Worm (Caenorhabditis elegans) whole organism, young adult: ENCODE results near the gene B0198.2.
A peak's percentile ranks its signal among the peaks of the same experiment; 100 is the strongest.

Experiments used
- B0336.3 ChIP-seq: fragments of 200-800 bp; sonication (Bioruptor generic); IDR thresholded peaks from 2 replicates; pipeline ENCODE4 v1.3.6; 2022; ENCODE audit warnings: missing genetic modification characterization, missing compliant biosample characterization
- D2030.7 ChIP-seq: fragments of 200-800 bp; sonication (Bioruptor generic); IDR thresholded peaks from 2 replicates; pipeline ENCODE4 v1.3.6; 2022; ENCODE audit warnings: missing genetic modification reagents, missing genetic modification characterization, missing compliant biosample characterization
- F52B5.7 ChIP-seq: sonication (generic microtip); optimal IDR thresholded peaks from 2 replicates; lab custom pipeline; 2016; ENCODE audit warnings: mild to moderate bottlenecking, missing genetic modification characterization, missing compliant biosample characterization
- F55B11.4 ChIP-seq: sonication (generic microtip); optimal IDR thresholded peaks from 2 replicates; lab custom pipeline; 2016; ENCODE audit warnings: missing compliant biosample characterization, missing genetic modification characterization, borderline replicate concordance; ENCODE audit not compliant: insufficient read depth
- F57A8.1 ChIP-seq: fragments of 200-800 bp; sonication (Bioruptor generic); optimal IDR thresholded peaks from 2 replicates; lab custom pipeline; 2018; ENCODE audit warnings: mild to moderate bottlenecking, missing genetic modification characterization, moderate library complexity, missing compliant biosample characterization
- F57C9.4 ChIP-seq: sonication (generic microtip); optimal IDR thresholded peaks from 2 replicates; lab custom pipeline; 2017; ENCODE audit warnings: mild to moderate bottlenecking, missing genetic modification characterization, missing compliant biosample characterization
- K11D2.4 ChIP-seq: fragments of 200-800 bp; sonication (Bioruptor generic); IDR thresholded peaks from 2 replicates; pipeline ENCODE4 v1.3.6; 2022; ENCODE audit warnings: missing genetic modification reagents, missing genetic modification characterization, missing compliant biosample characterization
- T26A5.8 ChIP-seq: sonication (generic microtip); optimal IDR thresholded peaks from 2 replicates; lab custom pipeline; 2016; ENCODE audit warnings: missing genetic modification characterization, missing compliant biosample characterization
- Y53G8AR.9 ChIP-seq: fragments of 200-800 bp; sonication (Bioruptor generic); conservative IDR thresholded peaks from 2 replicates; pipeline ENCODE4 v1.3.6; 2022; ENCODE audit warnings: missing genetic modification reagents, missing genetic modification characterization, missing compliant biosample characterization
- Y56A3A.18 ChIP-seq: fragments of 200-800 bp; sonication (Bioruptor generic); IDR thresholded peaks from 2 replicates; pipeline ENCODE4 v1.3.6; 2022; ENCODE audit warnings: missing genetic modification reagents, missing genetic modification characterization, missing compliant biosample characterization
- Y79H2A.3 ChIP-seq: fragments of 200-800 bp; sonication (Bioruptor generic); conservative IDR thresholded peaks from 2 replicates; pipeline ENCODE4 v1.3.6; 2022; ENCODE audit warnings: missing genetic modification reagents, missing genetic modification characterization, missing compliant biosample characterization
- ama-1 ChIP-seq, 3 experiments: fragments of 150-350 bp in 1 of 3; sonication (generic microtip) in 2 of 3; optimal IDR thresholded peaks; 2 replicates each; lab custom pipeline; 2014 to 2018; ENCODE audit warnings: missing biosample characterization in 2 of 3, missing genetic modification characterization in 2 of 3, missing genetic modification reagents in 2 of 3
- aptf-2 ChIP-seq: fragments of 200-800 bp; sonication (Bioruptor generic); conservative IDR thresholded peaks from 2 replicates; pipeline ENCODE4 v1.3.6; 2022; ENCODE audit warnings: missing genetic modification reagents, missing genetic modification characterization, missing compliant biosample characterization
- aptf-3 ChIP-seq: fragments of 200-800 bp; sonication (Bioruptor generic); IDR thresholded peaks from 2 replicates; pipeline ENCODE4 v1.3.6; 2022; ENCODE audit warnings: missing genetic modification characterization, missing compliant biosample characterization
- atf-7 ChIP-seq: sonication (generic microtip); optimal IDR thresholded peaks from 2 replicates; lab custom pipeline; 2017; ENCODE audit warnings: mild to moderate bottlenecking, missing genetic modification characterization, missing compliant biosample characterization
- attf-3 ChIP-seq: fragments of 200-800 bp; sonication (Bioruptor generic); conservative IDR thresholded peaks from 2 replicates; pipeline ENCODE4 v1.3.6; 2022; ENCODE audit warnings: missing genetic modification reagents, missing genetic modification characterization, missing compliant biosample characterization
- bed-2 ChIP-seq: fragments of 200-800 bp; sonication (Bioruptor generic); IDR thresholded peaks from 2 replicates; pipeline ENCODE4 v1.3.6; 2022; ENCODE audit warnings: missing genetic modification reagents, missing genetic modification characterization, missing compliant biosample characterization
- ceh-79 ChIP-seq: sonication (generic microtip); optimal IDR thresholded peaks from 2 replicates; lab custom pipeline; 2017; ENCODE audit warnings: mild to moderate bottlenecking, missing genetic modification characterization, missing compliant biosample characterization
- hmg-1.2 ChIP-seq: fragments of 200-800 bp; sonication (Bioruptor generic); IDR thresholded peaks from 2 replicates; pipeline ENCODE4 v1.3.6; 2022; ENCODE audit warnings: missing genetic modification reagents, missing genetic modification characterization, missing compliant biosample characterization
- let-607 ChIP-seq, 2 experiments: fragments of 200-800 bp in 1 of 2; sonication (Bioruptor generic) in 1 of 2; sonication (generic microtip) in 1 of 2; optimal IDR thresholded peaks; 2 replicates each; lab custom pipeline; 2016 to 2018; ENCODE audit warnings: mild to moderate bottlenecking in 2 of 2, missing compliant biosample characterization in 2 of 2, missing genetic modification characterization in 2 of 2, moderate library complexity in 2 of 2, missing genotype in 1 of 2
- lin-26 ChIP-seq: fragments of 200-800 bp; sonication (Bioruptor generic); IDR thresholded peaks from 2 replicates; pipeline ENCODE4 v1.3.6; 2022; ENCODE audit warnings: missing genetic modification reagents, missing genetic modification characterization, missing compliant biosample characterization
- lin-40 ChIP-seq: sonication (generic microtip); optimal IDR thresholded peaks from 2 replicates; lab custom pipeline; 2016; ENCODE audit warnings: missing genetic modification characterization, mild to moderate bottlenecking, missing compliant biosample characterization, missing genotype, missing genetic modification reagents
- lin-54 ChIP-seq: fragments of 200-800 bp; sonication (Bioruptor generic); optimal IDR thresholded peaks from 2 replicates; lab custom pipeline; 2018; ENCODE audit warnings: mild to moderate bottlenecking, missing genetic modification characterization, missing compliant biosample characterization
- lir-1 ChIP-seq: fragments of 200-800 bp; sonication (Bioruptor generic); conservative IDR thresholded peaks from 2 replicates; pipeline ENCODE4 v1.3.6; 2022; ENCODE audit warnings: missing genetic modification reagents, missing genetic modification characterization, missing compliant biosample characterization
- lsl-1 ChIP-seq: fragments of 200-800 bp; sonication (Bioruptor generic); optimal IDR thresholded peaks from 2 replicates; lab custom pipeline; 2018; ENCODE audit warnings: mild to moderate bottlenecking, missing genetic modification characterization, moderate library complexity, missing compliant biosample characterization
- lsy-27 ChIP-seq: sonication (generic microtip); optimal IDR thresholded peaks from 2 replicates; lab custom pipeline; 2017; ENCODE audit warnings: missing genetic modification characterization, mild to moderate bottlenecking, missing compliant biosample characterization, antibody characterized with exemption, missing genotype, borderline replicate concordance; ENCODE audit not compliant: insufficient read depth
- mcd-1 ChIP-seq: fragments of 200-800 bp; sonication (Bioruptor generic); IDR thresholded peaks from 2 replicates; pipeline ENCODE4 v1.3.6; 2022; ENCODE audit warnings: missing genetic modification reagents, missing genetic modification characterization, missing compliant biosample characterization
- mes-4 ChIP-seq: sonication (generic microtip); optimal IDR thresholded peaks from 2 replicates; lab custom pipeline; 2016; ENCODE audit warnings: missing genotype, missing genetic modification characterization, missing compliant biosample characterization
- nfya-2 ChIP-seq: fragments of 200-800 bp; sonication (Bioruptor generic); IDR thresholded peaks from 2 replicates; pipeline ENCODE4 v1.3.6; 2022; ENCODE audit warnings: missing genetic modification reagents, missing genetic modification characterization, missing compliant biosample characterization
- nhr-120 ChIP-seq: fragments of 200-800 bp; sonication (Bioruptor generic); IDR thresholded peaks from 2 replicates; pipeline ENCODE4 v1.3.6; 2022; ENCODE audit warnings: missing genetic modification characterization, missing compliant biosample characterization
- nhr-179 ChIP-seq: sonication (generic microtip); optimal IDR thresholded peaks from 2 replicates; lab custom pipeline; 2016; ENCODE audit warnings: mild to moderate bottlenecking, missing genetic modification characterization, missing compliant biosample characterization
- pbrm-1 ChIP-seq: fragments of 200-800 bp; sonication (Bioruptor generic); IDR thresholded peaks from 2 replicates; pipeline ENCODE4 v1.3.6; 2022; ENCODE audit warnings: missing genetic modification reagents, missing genetic modification characterization, missing compliant biosample characterization
- repo-1 ChIP-seq: sonication (generic microtip); optimal IDR thresholded peaks from 2 replicates; lab custom pipeline; 2017; ENCODE audit warnings: mild to moderate bottlenecking, missing genetic modification characterization, missing compliant biosample characterization
- rpc-1 ChIP-seq, 2 experiments: fragments of 150-350 bp in 1 of 2; sonication (generic microtip) in 1 of 2; optimal IDR thresholded peaks; 2 replicates each; lab custom pipeline; 2014 to 2018; ENCODE audit warnings: missing biosample characterization in 1 of 2, missing genetic modification characterization in 1 of 2, missing genetic modification reagents in 1 of 2, missing genotype in 1 of 2
- sdz-38 ChIP-seq: sonication (generic microtip); optimal IDR thresholded peaks from 2 replicates; lab custom pipeline; 2016; ENCODE audit warnings: missing genotype, missing genetic modification characterization, missing compliant biosample characterization
- sea-2 ChIP-seq: fragments of 200-800 bp; sonication (Bioruptor generic); IDR thresholded peaks from 2 replicates; pipeline ENCODE4 v1.3.6; 2022; ENCODE audit warnings: missing genetic modification characterization, missing compliant biosample characterization
- tbx-9 ChIP-seq: sonication (generic microtip); optimal IDR thresholded peaks from 2 replicates; lab custom pipeline; 2016; ENCODE audit warnings: borderline replicate concordance, missing genetic modification characterization, inconsistent platforms, missing compliant biosample characterization
- tlf-1 ChIP-seq: fragments of 200-800 bp; sonication (Bioruptor generic); optimal IDR thresholded peaks from 2 replicates; lab custom pipeline; 2018; ENCODE audit warnings: mild to moderate bottlenecking, missing genetic modification characterization, missing compliant biosample characterization
- unc-62 ChIP-seq: fragments of 150-350 bp; optimal IDR thresholded peaks from 2 replicates; lab custom pipeline; 2014; ENCODE audit warnings: missing biosample characterization, missing genetic modification reagents, missing genetic modification characterization
- zim-3 ChIP-seq: sonication (generic microtip); optimal IDR thresholded peaks from 2 replicates; lab custom pipeline; 2017; ENCODE audit warnings: mild to moderate bottlenecking, missing genetic modification characterization, moderate library complexity, missing compliant biosample characterization
- ztf-22 ChIP-seq: fragments of 200-800 bp; sonication (Bioruptor generic); optimal IDR thresholded peaks from 2 replicates; lab custom pipeline; 2018; ENCODE audit warnings: mild to moderate bottlenecking, missing genetic modification characterization, moderate library complexity, missing compliant biosample characterization
- ztf-25 ChIP-seq: fragments of 200-800 bp; sonication (Bioruptor generic); IDR thresholded peaks from 2 replicates; pipeline ENCODE4 v1.3.6; 2022; ENCODE audit warnings: missing genetic modification reagents, missing genetic modification characterization, missing compliant biosample characterization
- ztf-26 ChIP-seq: sonication (generic microtip); optimal IDR thresholded peaks from 2 replicates; lab custom pipeline; 2017; ENCODE audit warnings: missing genetic modification characterization, missing compliant biosample characterization
- ztf-3 ChIP-seq: fragments of 200-800 bp; sonication (Bioruptor generic); optimal IDR thresholded peaks from 2 replicates; lab custom pipeline; 2018; ENCODE audit warnings: mild to moderate bottlenecking, missing genetic modification characterization, missing compliant biosample characterization

Gene B0198.2

ce11 chrX:12017908-12018479, 7.5 kb upstream of the B0198.2 start, which contains the start of the genes nmat-1 and ucr-2.1 (continued):
- no peak for TF ChIP-seq nfya-2
- no peak for TF ChIP-seq ztf-25 (GFP tag; lab: Robert Waterston, UW)
- TF ChIP-seq mes-4 (tag; lab: Kevin White, UChicago) = no peak
- TF ChIP-seq hmg-1.2 = 0 out of 2 replicates have a peak, but pooled peaks have one; percentile 24
- no peak for TF ChIP-seq T26A5.8
- TF ChIP-seq pbrm-1 (GFP tag; lab: Robert Waterston, UW) = no peak
- no peak for TF ChIP-seq sea-2 (GFP tag; lab: Robert Waterston, UW)
- no peak for TF ChIP-seq ztf-3 (GFP tag; lab: Kevin White, UChicago)
- peak; percentile 48 for TF ChIP-seq ztf-26 (tag; lab: Kevin White, UChicago)
- no peak for TF ChIP-seq lin-26 (GFP tag; lab: Robert Waterston, UW)
- TF ChIP-seq lsy-27 = no peak
- no peak for TF ChIP-seq lir-1 (GFP tag; lab: Robert Waterston, UW)
- no peak for TF ChIP-seq Y53G8AR.9
- no peak for TF ChIP-seq tbx-9
- TF ChIP-seq attf-3 (GFP tag; lab: Robert Waterston, UW) = no peak
- no peak for TF ChIP-seq D2030.7 (GFP tag; lab: Robert Waterston, UW)
- TF ChIP-seq tlf-1 = peak; percentile 16
- no peak for TF ChIP-seq ama-1 (optimal IDR thresholded peaks at IDR 0.05; lab: Kevin White, UChicago)
- no peak for TF ChIP-seq ama-1 (GFP tag; optimal IDR thresholded peaks at IDR 0.05; lab: Kevin White, UChicago)
- no peak for TF ChIP-seq ceh-79
- peak; percentile 98 for TF ChIP-seq mcd-1
- TF ChIP-seq zim-3 (tag; lab: Kevin White, UChicago) = no peak
- no peak for TF ChIP-seq F57A8.1
- TF ChIP-seq bed-2 (GFP tag; lab: Robert Waterston, UW) = no peak
- TF ChIP-seq B0336.3 (GFP tag; lab: Robert Waterston, UW) = peak; percentile 56; the same call in 1 of the 2 replicates
- no peak for TF ChIP-seq atf-7 (tag; lab: Kevin White, UChicago)
- no peak for TF ChIP-seq ztf-22 (GFP tag; lab: Kevin White, UChicago)
- no peak for TF ChIP-seq K11D2.4 (GFP tag; lab: Robert Waterston, UW)
- no peak for TF ChIP-seq aptf-2 (GFP tag; lab: Robert Waterston, UW)
- no peak for TF ChIP-seq lin-54 (GFP tag; lab: Kevin White, UChicago)
- TF ChIP-seq Y56A3A.18 (GFP tag; lab: Robert Waterston, UW) = 0 out of 2 replicates have a peak, but pooled peaks have one; percentile 53
- no peak for TF ChIP-seq aptf-3 (GFP tag; lab: Robert Waterston, UW)
- no peak for TF ChIP-seq rpc-1 (optimal IDR thresholded peaks at IDR 0.05; lab: Kevin White, UChicago)
- TF ChIP-seq rpc-1 (tag; optimal IDR thresholded peaks at IDR 0.05; lab: Kevin White, UChicago) = no peak
- no peak for TF ChIP-seq Y79H2A.3 (GFP tag; lab: Robert Waterston, UW)
- no peak for TF ChIP-seq F57C9.4 (tag; lab: Kevin White, UChicago)
- no peak for TF ChIP-seq nhr-120 (GFP tag; lab: Robert Waterston, UW)
- peak; percentile 76 for TF ChIP-seq lin-40
- no peak for TF ChIP-seq F55B11.4 (tag; lab: Kevin White, UChicago)
- TF ChIP-seq sdz-38 (tag; lab: Kevin White, UChicago) = no peak
- TF ChIP-seq let-607 (tag; optimal IDR thresholded peaks at IDR 0.05; lab: Kevin White, UChicago) = peak in 1 of 2 experiments; percentile 63
- no peak for TF ChIP-seq lsl-1 (GFP tag; lab: Kevin White, UChicago)
- TF ChIP-seq repo-1 = no peak
- TF ChIP-seq unc-62 (GFP tag; lab: Kevin White, UChicago) = no peak
- no peak for TF ChIP-seq F52B5.7 (tag; lab: Kevin White, UChicago)
- no peak for TF ChIP-seq nhr-179 (tag; lab: Kevin White, UChicago)
